Worm (Caenorhabditis elegans): ENCODE results near the gene F19B6.10.

- no peak for TF ChIP-seq ama-1 (optimal IDR thresholded peaks at IDR 0.05)
- no peak for TF ChIP-seq ceh-45 (GFP tag; IDR thresholded peaks at IDR 0.05)
- TF ChIP-seq pqm-1 (tag; optimal IDR thresholded peaks at IDR 0.05): no peak
- TF ChIP-seq pag-3 (tag; optimal IDR thresholded peaks at IDR 0.05; ENCODE audit: borderline replicate concordance): no peak
- no peak for TF ChIP-seq ceh-22 (tag; optimal IDR thresholded peaks at IDR 0.05)
- TF ChIP-seq ceh-19 (GFP tag; optimal IDR thresholded peaks at IDR 0.05): no peak
- no peak for TF ChIP-seq nhr-11 (tag; optimal IDR thresholded peaks at IDR 0.05)
- no peak for TF ChIP-seq unc-55 (GFP tag; optimal IDR thresholded peaks at IDR 0.05)
- TF ChIP-seq pha-4 (tag; optimal IDR thresholded peaks at IDR 0.05): no peak
- TF ChIP-seq F13H6.1 (tag; optimal IDR thresholded peaks at IDR 0.05): no peak
- TF ChIP-seq T23F11.4 (GFP tag; optimal IDR thresholded peaks at IDR 0.05): no peak
- TF ChIP-seq Y22D7AL.16 (tag; optimal IDR thresholded peaks at IDR 0.05): no peak
- TF ChIP-seq tbx-7 (tag; optimal IDR thresholded peaks at IDR 0.05): no peak
Measured at ce11 chrIV:12340885-12341284, 3.9 kb downstream of the F19B6.10 start.
